Fruit fly (Drosophila melanogaster): ENCODE data around the gene CG3402.

- TF ChIP-seq CG4496 (GFP tag; IDR thresholded peaks at IDR 0.05) (peak; percentile 89), gl (tag; optimal IDR thresholded peaks at IDR 0.05) (peak; percentile 88), CG15710 (tag; optimal IDR thresholded peaks at IDR 0.05) (peak; percentile 95), D1 (tag; optimal IDR thresholded peaks at IDR 0.05) (peak; percentile 90), fd96Ca (GFP tag; IDR thresholded peaks at IDR 0.05) (peak; percentile 81)
Measured at dm6 chr3L:621097-621967, 31.3 kb downstream of the CG3402 start.
